Fruit fly (Drosophila melanogaster): ENCODE results near the gene CG7126.
A peak's percentile ranks its signal among the peaks of the same experiment; 100 is the strongest.

CG7126 gene

dm6 chr3R:18314824-18315690 lies 12.4 kb upstream of the CG7126 start (continued):
- TF ChIP-seq Bdp1 (GFP tag; optimal IDR thresholded peaks at IDR 0.05) (no peak), CG13287 (GFP tag; IDR thresholded peaks at IDR 0.05; ENCODE audit: partially characterized antibody) (peak; percentile 28; the same call in 1 of the 2 replicates), CG2116 (GFP tag; optimal IDR thresholded peaks at IDR 0.05) (no peak), Sox102F (GFP tag; optimal IDR thresholded peaks at IDR 0.05) (peak; percentile 20), mam (GFP tag; optimal IDR thresholded peaks at IDR 0.05) (peak; percentile 27), nerfin-1 (tag; optimal IDR thresholded peaks at IDR 0.05) (no peak), sens (GFP tag) (peak; percentile 82), Dip2 (GFP tag; IDR thresholded peaks at IDR 0.05) (no peak), CG13775 (GFP tag; optimal IDR thresholded peaks at IDR 0.05) (no peak), bsh (GFP tag; optimal IDR thresholded peaks at IDR 0.05) (no peak), CG43689 (GFP tag; IDR thresholded peaks at IDR 0.05) (no peak), CG1024 (GFP tag; IDR thresholded peaks at IDR 0.05) (no peak), Xrp1 (GFP tag; IDR thresholded peaks at IDR 0.05) (peak; percentile 28; the same call in 1 of the 2 replicates), Abd-B (GFP tag; optimal IDR thresholded peaks at IDR 0.05) (no peak), CG8359 (GFP tag; optimal IDR thresholded peaks at IDR 0.05; ENCODE audit: borderline replicate concordance) (no peak), CG12659 (GFP tag; optimal IDR thresholded peaks at IDR 0.05) (no peak), nmo (GFP tag; optimal IDR thresholded peaks at IDR 0.05) (no peak), CG10321 (GFP tag; IDR thresholded peaks at IDR 0.05) (no peak), CG14965 (GFP tag; optimal IDR thresholded peaks at IDR 0.05; ENCODE audit: borderline replicate concordance) (no peak), CG34422 (GFP tag; IDR thresholded peaks at IDR 0.05) (0 out of 3 replicates have a peak, but pooled peaks have one; percentile 23), Neu2 (GFP tag; optimal IDR thresholded peaks at IDR 0.05; ENCODE audit: borderline replicate concordance) (no peak), CG32767 (GFP tag; IDR thresholded peaks at IDR 0.05) (no peak), usp (GFP tag; optimal IDR thresholded peaks at IDR 0.05) (no peak), tgo (GFP tag; IDR thresholded peaks at IDR 0.05) (peak; percentile 20; the same call in 1 of the 3 replicates), CG18011 (GFP tag; optimal IDR thresholded peaks at IDR 0.05) (peak; percentile 14), HLH3B (GFP tag; IDR thresholded peaks at IDR 0.05) (peak; percentile 31; the same call in 1 of the 2 replicates), CG1792 (GFP tag; optimal IDR thresholded peaks at IDR 0.05) (peak; percentile 18), vfl (GFP tag; optimal IDR thresholded peaks at IDR 0.05) (peak; percentile 5), CG13123 (GFP tag; optimal IDR thresholded peaks at IDR 0.05) (no peak), CG31388 (GFP tag; optimal IDR thresholded peaks at IDR 0.05) (no peak), gem (tag; optimal IDR thresholded peaks at IDR 0.05) (peak; percentile 60), CG12769 (tag; optimal IDR thresholded peaks at IDR 0.05) (peak; percentile 73), CG8388 (GFP tag; optimal IDR thresholded peaks at IDR 0.05) (no peak), CG34376 (GFP tag; optimal IDR thresholded peaks at IDR 0.05) (no peak), CG9817 (tag; optimal IDR thresholded peaks at IDR 0.05) (no peak), Doc3 (GFP tag; IDR thresholded peaks at IDR 0.05; ENCODE audit: partially characterized antibody) (no peak), otp (GFP tag; IDR thresholded peaks at IDR 0.05) (no peak), ash1 (GFP tag; optimal IDR thresholded peaks at IDR 0.05) (no peak), CG10209 (GFP tag; optimal IDR thresholded peaks at IDR 0.05) (no peak), Hr3 (GFP tag; optimal IDR thresholded peaks at IDR 0.05) (no peak), CG9876 (GFP tag; optimal IDR thresholded peaks at IDR 0.05) (no peak), Tbp (GFP tag; optimal IDR thresholded peaks at IDR 0.05) (no peak), schlank (tag; optimal IDR thresholded peaks at IDR 0.05) (no peak), az2 (GFP tag; optimal IDR thresholded peaks at IDR 0.05) (no peak), tna (GFP tag; IDR thresholded peaks at IDR 0.05; ENCODE audit: partially characterized antibody) (no peak), cad (GFP tag; optimal IDR thresholded peaks at IDR 0.05) (no peak), CG33557 (GFP tag; optimal IDR thresholded peaks at IDR 0.05) (no peak), CG13296 (GFP tag; optimal IDR thresholded peaks at IDR 0.05) (no peak)
